Fruit fly (Drosophila melanogaster) whole organism, wandering third instar larva: ENCODE measurements around the gene TwdlE.

Experiments used
- Abd-B ChIP-seq: fragments of >200 bp; optimal IDR thresholded peaks from 2 replicates; lab custom pipeline; 2017; ENCODE audit warnings: missing biosample characterization, missing genetic modification characterization
- CG32264 ChIP-seq: fragments of 200-800 bp; sonication (Bioruptor generic); optimal IDR thresholded peaks from 2 replicates; lab custom pipeline; 2016; ENCODE audit warnings: missing biosample characterization, missing genetic modification characterization
- CG9705 ChIP-seq: fragments of 200-800 bp; sonication (Bioruptor generic); optimal IDR thresholded peaks from 2 replicates; lab custom pipeline; 2018; ENCODE audit warnings: missing biosample characterization, mild to moderate bottlenecking, missing genetic modification characterization
- CrebA ChIP-seq: fragments of 200-800 bp; sonication (Bioruptor generic); optimal IDR thresholded peaks from 2 replicates; lab custom pipeline; 2016; ENCODE audit warnings: missing biosample characterization, mild to moderate bottlenecking, missing genetic modification characterization, borderline replicate concordance
- Dfd ChIP-seq: fragments of >200 bp; optimal IDR thresholded peaks from 2 replicates; lab custom pipeline; 2017; ENCODE audit warnings: missing biosample characterization, missing genetic modification characterization
- Dif ChIP-seq: fragments of 200-275, 200-300 bp; sonication (Bioruptor generic); optimal IDR thresholded peaks from 2 replicates; lab custom pipeline; 2018; ENCODE audit warnings: missing biosample characterization, missing genetic modification characterization; ENCODE audit not compliant: partially characterized antibody
- HLH106 ChIP-seq: fragments of 200-800 bp; optimal IDR thresholded peaks from 3 replicates; lab custom pipeline; 2019; ENCODE audit warnings: missing biosample characterization, mild to moderate bottlenecking, missing genetic modification characterization, moderate library complexity
- Hnf4 ChIP-seq: fragments of 200-800 bp; sonication (Bioruptor generic); optimal IDR thresholded peaks from 2 replicates; lab custom pipeline; 2016; ENCODE audit warnings: missing biosample characterization, mild to moderate bottlenecking, missing genetic modification characterization
- Hr78 ChIP-seq: fragments of >200 bp; optimal IDR thresholded peaks from 2 replicates; lab custom pipeline; 2017; ENCODE audit warnings: missing biosample characterization, missing genetic modification characterization
- Hr83 ChIP-seq: fragments of 200-300 bp; sonication (Bioruptor generic); optimal IDR thresholded peaks from 2 replicates; lab custom pipeline; 2016; ENCODE audit warnings: missing biosample characterization, mild to moderate bottlenecking, missing genetic modification characterization, moderate library complexity; ENCODE audit not compliant: poor library complexity, severe bottlenecking
- Jra ChIP-seq: sonication (Bioruptor generic); optimal IDR thresholded peaks from 2 replicates; lab custom pipeline; 2016; ENCODE audit warnings: missing biosample characterization, missing genetic modification characterization
- Mio ChIP-seq: sonication (Bioruptor generic); optimal IDR thresholded peaks from 2 replicates; lab custom pipeline; 2016; ENCODE audit warnings: missing biosample characterization, missing genetic modification characterization
- Myc ChIP-seq: fragments of >200 bp; optimal IDR thresholded peaks from 2 replicates; lab custom pipeline; 2017
- N ChIP-seq: fragments of >200 bp; optimal IDR thresholded peaks from 2 replicates; lab custom pipeline; 2018; ENCODE audit warnings: missing biosample characterization, missing external identifiers, missing genetic modification characterization
- OdsH ChIP-seq: fragments of 200-800 bp; sonication (Bioruptor generic); optimal IDR thresholded peaks from 2 replicates; lab custom pipeline; 2016; ENCODE audit warnings: missing biosample characterization, mild to moderate bottlenecking, missing genetic modification characterization
- Rel ChIP-seq, 2 experiments: fragments of 200-800 bp; sonication (Bioruptor generic) in 1 of 2; optimal IDR thresholded peaks; 2 replicates in 1 of 2; 3 replicates in 1 of 2; lab custom pipeline; 2016 to 2019; ENCODE audit warnings: mild to moderate bottlenecking in 2 of 2, missing biosample characterization in 2 of 2, missing genetic modification characterization in 2 of 2, moderate library complexity in 1 of 2
- Sp1 ChIP-seq: fragments of 200-800 bp; sonication (Bioruptor generic); optimal IDR thresholded peaks from 3 replicates; lab custom pipeline; 2019; ENCODE audit warnings: missing biosample characterization, mild to moderate bottlenecking, missing genetic modification characterization, moderate library complexity
- br ChIP-seq: fragments of 200-800 bp; sonication (Bioruptor generic); optimal IDR thresholded peaks from 2 replicates; lab custom pipeline; 2016; ENCODE audit warnings: missing biosample characterization, missing genetic modification characterization
- brk ChIP-seq: fragments of 200-800 bp; sonication (Bioruptor generic); optimal IDR thresholded peaks from 2 replicates; lab custom pipeline; 2016; ENCODE audit warnings: missing biosample characterization, mild to moderate bottlenecking, missing genetic modification characterization
- dl ChIP-seq, 2 experiments: fragments of 175-275, 200-275 bp in 1 of 2; fragments of 200-275 bp in 1 of 2; sonication (Bioruptor generic); optimal IDR thresholded peaks; lab custom pipeline; 2018; ENCODE audit warnings: mild to moderate bottlenecking in 2 of 2, missing biosample characterization in 2 of 2, missing genetic modification characterization in 2 of 2, moderate library complexity in 2 of 2; ENCODE audit not compliant: partially characterized antibody in 2 of 2, insufficient read depth in 1 of 2
- dmrt93B ChIP-seq: fragments of 200-800 bp; sonication (Bioruptor generic); optimal IDR thresholded peaks from 2 replicates; lab custom pipeline; 2018; ENCODE audit warnings: missing biosample characterization, mild to moderate bottlenecking, missing genetic modification characterization
- dsf ChIP-seq: sonication (Bioruptor generic); optimal IDR thresholded peaks from 2 replicates; lab custom pipeline; 2016; ENCODE audit warnings: missing biosample characterization, missing genetic modification characterization, borderline replicate concordance
- ey ChIP-seq: fragments of 200-800 bp; sonication (Bioruptor generic); optimal IDR thresholded peaks from 2 replicates; lab custom pipeline; 2016; ENCODE audit warnings: missing biosample characterization, missing genetic modification characterization
- foxo ChIP-seq, 2 experiments: fragments of 200-800 bp; sonication (Bioruptor generic); optimal IDR thresholded peaks; 2 replicates in 1 of 2; 3 replicates in 1 of 2; lab custom pipeline; 2016 to 2017; ENCODE audit warnings: missing biosample characterization in 2 of 2, missing genetic modification characterization in 2 of 2
- fru ChIP-seq: fragments of 200-800 bp; sonication (Bioruptor generic); optimal IDR thresholded peaks from 3 replicates; lab custom pipeline; 2016; ENCODE audit warnings: missing biosample characterization, mild to moderate bottlenecking, missing genetic modification characterization
- h ChIP-seq: fragments of 200-800 bp; sonication (Bioruptor generic); optimal IDR thresholded peaks from 3 replicates; lab custom pipeline; 2016; ENCODE audit warnings: missing biosample characterization, mild to moderate bottlenecking, missing genetic modification characterization
- jim ChIP-seq: fragments of 175-275, 200-325 bp; sonication (Bioruptor generic); optimal IDR thresholded peaks from 2 replicates; lab custom pipeline; 2016; ENCODE audit warnings: missing biosample characterization, mild to moderate bottlenecking, missing genetic modification characterization
- lola ChIP-seq: fragments of >200 bp; optimal IDR thresholded peaks from 2 replicates; lab custom pipeline; 2017; ENCODE audit warnings: missing biosample characterization, missing genetic modification characterization
- pan ChIP-seq: fragments of >200 bp; optimal IDR thresholded peaks from 2 replicates; lab custom pipeline; 2017
- psq ChIP-seq: fragments of 200-800 bp; sonication (Bioruptor generic); optimal IDR thresholded peaks from 3 replicates; lab custom pipeline; 2017; ENCODE audit warnings: missing biosample characterization, mild to moderate bottlenecking, missing genetic modification characterization, moderate library complexity
- rgr ChIP-seq: fragments of 200-800 bp; sonication (Bioruptor generic); optimal IDR thresholded peaks from 3 replicates; lab custom pipeline; 2016; ENCODE audit warnings: missing biosample characterization, mild to moderate bottlenecking, missing genetic modification characterization
- sage ChIP-seq: fragments of 200-800 bp; sonication (Bioruptor generic); optimal IDR thresholded peaks from 2 replicates; lab custom pipeline; 2016; ENCODE audit warnings: missing biosample characterization, mild to moderate bottlenecking, missing genetic modification characterization
- sv ChIP-seq: fragments of 200-800 bp; sonication (Bioruptor generic); optimal IDR thresholded peaks from 3 replicates; lab custom pipeline; 2016; ENCODE audit warnings: missing biosample characterization, missing genetic modification characterization
- tai ChIP-seq: sonication (Bioruptor generic); optimal IDR thresholded peaks from 2 replicates; lab custom pipeline; 2016; ENCODE audit warnings: missing biosample characterization, missing genetic modification characterization
- usp ChIP-seq: fragments of >200 bp; optimal IDR thresholded peaks from 2 replicates; lab custom pipeline; 2017; ENCODE audit warnings: missing biosample characterization, missing genetic modification characterization
- woc ChIP-seq: sonication (Bioruptor generic); optimal IDR thresholded peaks from 2 replicates; lab custom pipeline; 2016; ENCODE audit warnings: missing biosample characterization, mild to moderate bottlenecking, missing genetic modification characterization

Gene TwdlE

DNA sequence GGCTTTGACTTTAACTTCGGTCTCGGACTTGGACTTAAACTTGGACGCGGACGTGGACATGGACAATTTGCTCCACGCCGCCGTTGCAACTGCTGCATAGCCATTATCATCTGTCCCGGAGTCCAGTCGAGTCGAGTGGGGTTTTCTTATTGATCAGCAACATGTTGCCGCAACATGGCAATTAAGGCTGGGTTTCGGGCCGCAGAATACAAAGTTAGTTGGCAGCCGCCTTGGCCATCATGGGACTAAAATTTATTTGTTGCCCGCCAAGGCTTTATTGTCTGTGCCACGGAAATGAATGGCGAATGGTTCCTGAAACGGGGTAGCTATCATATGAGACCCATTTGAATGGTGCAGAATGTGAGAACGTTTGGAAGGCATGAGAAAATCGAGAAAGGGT is 41.2 kb upstream of the TwdlE start:
- no peak for TF ChIP-seq Hr83
- TF ChIP-seq foxo (GFP tag; optimal IDR thresholded peaks at IDR 0.05; lab: Kevin White, UChicago), result no peak
- TF ChIP-seq br (GFP tag; lab: Kevin White, UChicago), result no peak
- TF ChIP-seq brk (GFP tag; lab: Kevin White, UChicago), result no peak
- TF ChIP-seq ey (GFP tag; lab: Kevin White, UChicago), result no peak
- TF ChIP-seq N (GFP tag; lab: Kevin White, UChicago), result no peak
- TF ChIP-seq CrebA (GFP tag; lab: Kevin White, UChicago), result no peak
- TF ChIP-seq Rel (GFP tag; optimal IDR thresholded peaks at IDR 0.05; lab: Kevin White, UChicago), result no peak
- TF ChIP-seq Rel (tag; optimal IDR thresholded peaks at IDR 0.05; lab: Kevin White, UChicago), result no peak
- no peak for TF ChIP-seq Dfd (GFP tag; lab: Kevin White, UChicago)
- TF ChIP-seq, all 38 proteins: peak for 0

dm6 chr2L:7899949-7900348 is 39.3 kb upstream of the TwdlE start:
- TF ChIP-seq CrebA (GFP tag; lab: Kevin White, UChicago) (no peak), usp (GFP tag; lab: Kevin White, UChicago) (no peak), psq (GFP tag; lab: Kevin White, UChicago) (peak; percentile 62), dsf (GFP tag; lab: Kevin White, UChicago) (no peak), dl (GFP tag; optimal IDR thresholded peaks at IDR 0.05; lab: Kevin White, UChicago; ENCODE audit: insufficient read depth in 1 of 2, partially characterized antibody in 2 of 2) (no peak), HLH106 (tag; lab: Kevin White, UChicago) (peak; percentile 81), fru (GFP tag; lab: Kevin White, UChicago) (peak; percentile 81), Rel (GFP tag; optimal IDR thresholded peaks at IDR 0.05; lab: Kevin White, UChicago) (no peak), Rel (tag; optimal IDR thresholded peaks at IDR 0.05; lab: Kevin White, UChicago) (peak; percentile 7), woc (GFP tag; lab: Kevin White, UChicago) (peak; percentile 37), Myc (lab: Kevin White, UChicago) (no peak), Sp1 (GFP tag; lab: Kevin White, UChicago) (peak; percentile 79), foxo (GFP tag; optimal IDR thresholded peaks at IDR 0.05; lab: Kevin White, UChicago) (peak; percentile 34 to 66), Dif (GFP tag; lab: Kevin White, UChicago) (no peak), br (GFP tag; lab: Kevin White, UChicago) (peak; percentile 73), sage (GFP tag; lab: Kevin White, UChicago) (peak; percentile 33), OdsH (peak; percentile 63), dmrt93B (GFP tag; lab: Kevin White, UChicago) (peak; percentile 47), ey (GFP tag; lab: Kevin White, UChicago) (peak; percentile 62), Hnf4 (GFP tag; lab: Kevin White, UChicago) (peak; percentile 65), brk (GFP tag; lab: Kevin White, UChicago) (peak; percentile 7), CG9705 (GFP tag; lab: Kevin White, UChicago) (peak; percentile 23), rgr (peak; percentile 60), CG32264 (peak; percentile 58), h (GFP tag; lab: Kevin White, UChicago) (peak; percentile 82)

DNA sequence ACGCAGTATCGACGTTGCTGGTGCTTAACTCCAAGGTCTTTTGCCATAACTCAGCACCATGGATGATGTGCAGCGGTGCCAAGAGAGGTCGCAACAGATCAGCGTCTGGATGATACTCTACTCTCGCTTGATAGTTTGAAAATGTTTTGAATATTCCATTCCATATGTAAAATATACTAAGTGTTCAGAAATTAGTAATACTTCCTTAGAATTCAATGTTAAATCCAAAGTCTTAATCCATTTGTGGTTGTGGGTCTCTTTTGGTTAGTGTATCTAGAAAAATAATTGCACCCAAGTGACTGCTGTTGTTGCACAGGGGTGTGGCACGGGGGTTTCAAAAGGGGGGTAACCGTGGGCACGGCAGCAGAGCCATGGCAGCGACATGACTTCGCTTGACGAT is 38.5 kb upstream of the TwdlE start:
- TF ChIP-seq usp (GFP tag; lab: Kevin White, UChicago) (no peak), ey (GFP tag; lab: Kevin White, UChicago) (peak; percentile 30), woc (GFP tag; lab: Kevin White, UChicago) (peak; percentile 36), Jra (GFP tag; lab: Kevin White, UChicago) (no peak), HLH106 (tag; lab: Kevin White, UChicago) (peak; percentile 0), h (GFP tag; lab: Kevin White, UChicago) (peak; percentile 13)

DNA sequence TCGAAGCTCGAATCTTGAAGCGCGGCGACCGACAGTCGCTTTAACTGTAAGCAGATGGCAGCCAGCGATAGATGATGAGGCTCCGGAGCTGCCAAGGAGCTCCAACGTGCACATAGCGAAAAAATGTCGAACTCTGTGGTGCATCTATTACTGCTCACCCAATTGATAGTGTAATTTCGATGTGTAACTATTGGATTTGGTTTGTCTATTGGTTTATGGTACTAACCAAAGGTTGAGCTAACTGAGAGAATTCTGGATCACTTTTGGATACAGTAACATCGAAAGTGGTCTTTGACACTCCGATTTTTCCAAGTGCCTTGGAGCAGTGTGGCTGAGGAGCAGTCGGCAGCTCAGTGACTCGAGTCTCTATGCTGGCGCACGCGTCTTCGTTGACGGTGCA is 37.9 kb upstream of the TwdlE start:
- no peak for TF ChIP-seq Hr78 (GFP tag; lab: Kevin White, UChicago)
- no peak for TF ChIP-seq Hnf4 (GFP tag; lab: Kevin White, UChicago)
- no peak for TF ChIP-seq Dif (GFP tag; lab: Kevin White, UChicago)
- TF ChIP-seq Dfd (GFP tag; lab: Kevin White, UChicago), result no peak
- TF ChIP-seq Hr83, result no peak
- TF ChIP-seq sage (GFP tag; lab: Kevin White, UChicago), result no peak
- no peak for TF ChIP-seq CG32264
- no peak for TF ChIP-seq CG9705 (GFP tag; lab: Kevin White, UChicago)
- TF ChIP-seq OdsH, result peak; percentile 41
- TF ChIP-seq sv (GFP tag; lab: Kevin White, UChicago), result no peak
- TF ChIP-seq N (GFP tag; lab: Kevin White, UChicago), result no peak
- TF ChIP-seq jim, result no peak
- TF ChIP-seq HLH106 (tag; lab: Kevin White, UChicago), result peak; percentile 39
- TF ChIP-seq ey (GFP tag; lab: Kevin White, UChicago), result peak; percentile 44
- no peak for TF ChIP-seq Abd-B
- TF ChIP-seq psq (GFP tag; lab: Kevin White, UChicago), result no peak
- no peak for TF ChIP-seq pan (lab: Kevin White, UChicago)
- no peak for TF ChIP-seq woc (GFP tag; lab: Kevin White, UChicago)
- TF ChIP-seq dsf (GFP tag; lab: Kevin White, UChicago), result no peak
- TF ChIP-seq Mio (GFP tag; lab: Kevin White, UChicago), result no peak
- TF ChIP-seq Jra (GFP tag; lab: Kevin White, UChicago), result no peak
- TF ChIP-seq lola (GFP tag; lab: Kevin White, UChicago), result no peak
- TF ChIP-seq rgr, result peak; percentile 33
- TF ChIP-seq dl (GFP tag; optimal IDR thresholded peaks at IDR 0.05; lab: Kevin White, UChicago; ENCODE audit: insufficient read depth in 1 of 2, partially characterized antibody in 2 of 2), result no peak
- TF ChIP-seq brk (GFP tag; lab: Kevin White, UChicago), result no peak
- no peak for TF ChIP-seq Rel (GFP tag; optimal IDR thresholded peaks at IDR 0.05; lab: Kevin White, UChicago)
- no peak for TF ChIP-seq Rel (tag; optimal IDR thresholded peaks at IDR 0.05; lab: Kevin White, UChicago)
- no peak for TF ChIP-seq CrebA (GFP tag; lab: Kevin White, UChicago)
- TF ChIP-seq fru (GFP tag; lab: Kevin White, UChicago), result peak; percentile 27
- TF ChIP-seq tai (GFP tag; lab: Kevin White, UChicago), result no peak
- peak; percentile 34 for TF ChIP-seq br (GFP tag; lab: Kevin White, UChicago)
- no peak for TF ChIP-seq dmrt93B (GFP tag; lab: Kevin White, UChicago)
- TF ChIP-seq usp (GFP tag; lab: Kevin White, UChicago), result no peak
- no peak for TF ChIP-seq foxo (GFP tag; optimal IDR thresholded peaks at IDR 0.05; lab: Kevin White, UChicago)
- no peak for TF ChIP-seq Myc (lab: Kevin White, UChicago)
